Worm (Caenorhabditis elegans): ENCODE measurements around the gene F18E9.1.

Gene F18E9.1

DNA sequence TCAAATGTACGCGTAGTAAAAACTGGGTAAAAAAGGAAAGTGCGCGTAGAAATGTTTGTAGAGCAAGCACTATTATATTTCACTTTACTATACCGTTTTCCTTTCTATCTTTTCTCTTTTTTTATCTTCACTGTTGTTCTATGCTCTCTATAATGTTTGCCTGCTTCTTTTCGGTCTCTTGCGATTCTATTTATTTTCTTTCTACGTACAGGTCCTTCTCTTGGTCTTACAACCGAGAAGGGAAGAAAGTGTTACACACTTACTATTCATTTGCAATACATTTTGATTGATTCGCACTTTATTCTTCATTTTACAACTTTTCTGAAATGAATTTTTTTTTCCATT, 36.9 kb upstream of the F18E9.1 start:
- TF ChIP-seq ces-1 (GFP tag; optimal IDR thresholded peaks at IDR 0.05) (no peak), tbx-8 (GFP tag; optimal IDR thresholded peaks at IDR 0.05) (no peak), hlh-1 (tag; optimal IDR thresholded peaks at IDR 0.05) (no peak), nhr-2 (tag; optimal IDR thresholded peaks at IDR 0.05) (no peak), elt-3 (tag; optimal IDR thresholded peaks at IDR 0.05) (no peak), ceh-39 (tag; optimal IDR thresholded peaks at IDR 0.05) (no peak)

DNA sequence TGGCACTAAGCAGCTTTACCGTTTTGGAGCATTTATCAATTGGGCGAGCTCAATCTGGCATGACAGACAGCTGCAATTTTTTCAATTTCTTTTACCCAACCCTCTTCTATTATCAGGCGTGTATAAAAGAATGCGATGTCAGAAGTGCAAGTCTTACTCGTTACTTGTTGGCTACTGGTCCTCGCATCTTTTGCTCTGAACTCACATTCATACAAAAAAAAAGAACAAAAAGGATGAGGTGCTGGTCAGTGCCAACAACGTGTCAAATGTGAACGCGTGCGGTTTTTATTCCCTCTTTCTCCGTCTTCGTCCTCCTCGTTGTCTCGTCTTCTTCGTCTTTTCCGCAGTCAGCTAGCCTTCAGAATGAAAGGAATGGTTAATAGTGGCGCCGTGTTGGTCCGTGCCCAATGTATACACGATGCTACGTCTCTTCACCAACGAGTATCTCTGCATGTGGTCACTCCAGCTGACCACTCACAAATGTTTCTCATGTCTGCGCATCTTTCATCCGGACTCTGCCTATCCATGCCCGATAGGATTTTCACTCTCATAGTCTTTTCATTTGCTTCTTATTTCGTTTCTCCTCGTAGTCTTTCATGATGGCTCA, 35.4 kb upstream of the F18E9.1 start:
- no peak for TF ChIP-seq snpc-4 (tag; optimal IDR thresholded peaks at IDR 0.05)
- peak; percentile 10 for TF ChIP-seq cnd-1 (tag; optimal IDR thresholded peaks at IDR 0.05)
- TF ChIP-seq ceh-83 (GFP tag; optimal IDR thresholded peaks at IDR 0.05) = no peak
- peak; percentile 48 for TF ChIP-seq unc-120 (tag; optimal IDR thresholded peaks at IDR 0.05; ENCODE audit: poor library complexity, severe bottlenecking)
- TF ChIP-seq ham-2 (GFP tag; optimal IDR thresholded peaks at IDR 0.05) = peak; percentile 11
- TF ChIP-seq lsy-2 (tag; optimal IDR thresholded peaks at IDR 0.05) = peak; percentile 17
- no peak for TF ChIP-seq M03D4.4 (tag; optimal IDR thresholded peaks at IDR 0.05)
- TF ChIP-seq sptf-1 (tag; optimal IDR thresholded peaks at IDR 0.05) = peak; percentile 36
- TF ChIP-seq unc-62 (GFP tag; optimal IDR thresholded peaks at IDR 0.05) = peak; percentile 65
- peak; percentile 46 for TF ChIP-seq ces-1 (GFP tag; optimal IDR thresholded peaks at IDR 0.05)
- no peak for TF ChIP-seq elt-3 (tag; optimal IDR thresholded peaks at IDR 0.05)
- TF ChIP-seq blmp-1 (tag; optimal IDR thresholded peaks at IDR 0.05) = no peak
- TF ChIP-seq mls-2 (tag; optimal IDR thresholded peaks at IDR 0.05) = peak; percentile 15
- peak; percentile 28 for TF ChIP-seq hlh-1 (tag; optimal IDR thresholded peaks at IDR 0.05)
- TF ChIP-seq drap-1 (GFP tag; optimal IDR thresholded peaks at IDR 0.05) = no peak

- no peak for TF ChIP-seq cnd-1 (tag; optimal IDR thresholded peaks at IDR 0.05)
These were observed 34.8 kb upstream of the F18E9.1 start for ce11 chrX:8566521-8567032.

ce11 chrX:8567166-8567565, 34.2 kb upstream of the F18E9.1 start:
- TF ChIP-seq ham-2 (GFP tag; optimal IDR thresholded peaks at IDR 0.05) (no peak), M03D4.4 (tag; optimal IDR thresholded peaks at IDR 0.05) (no peak), ceh-43 (GFP tag; optimal IDR thresholded peaks at IDR 0.05) (no peak), ces-1 (GFP tag; optimal IDR thresholded peaks at IDR 0.05) (no peak), blmp-1 (tag; optimal IDR thresholded peaks at IDR 0.05) (no peak), mls-2 (tag; optimal IDR thresholded peaks at IDR 0.05) (no peak), mep-1 (tag; optimal IDR thresholded peaks at IDR 0.05) (no peak), unc-62 (GFP tag; optimal IDR thresholded peaks at IDR 0.05) (no peak), nhr-28 (tag; optimal IDR thresholded peaks at IDR 0.05) (no peak), nhr-12 (tag; optimal IDR thresholded peaks at IDR 0.05) (no peak)

- no peak for TF ChIP-seq mls-2 (tag; optimal IDR thresholded peaks at IDR 0.05)
- no peak for TF ChIP-seq ceh-39 (tag; optimal IDR thresholded peaks at IDR 0.05)
- no peak for TF ChIP-seq nhr-12 (tag; optimal IDR thresholded peaks at IDR 0.05)
- TF ChIP-seq sptf-1 (tag; optimal IDR thresholded peaks at IDR 0.05) = no peak
- TF ChIP-seq ceh-83 (GFP tag; optimal IDR thresholded peaks at IDR 0.05) = no peak
- TF ChIP-seq cnd-1 (tag; optimal IDR thresholded peaks at IDR 0.05) = no peak
- TF ChIP-seq elt-1 (tag; optimal IDR thresholded peaks at IDR 0.05; ENCODE audit: borderline replicate concordance, insufficient read depth) = no peak
- TF ChIP-seq ztf-11 (tag; optimal IDR thresholded peaks at IDR 0.05) = no peak
- TF ChIP-seq tbx-8 (GFP tag; optimal IDR thresholded peaks at IDR 0.05) = no peak
- TF ChIP-seq nhr-237 (tag; optimal IDR thresholded peaks at IDR 0.05) = no peak
- TF ChIP-seq elt-3 (tag; optimal IDR thresholded peaks at IDR 0.05) = no peak
These were observed 33.5 kb upstream of the F18E9.1 start for ce11 chrX:8567823-8568314.

DNA sequence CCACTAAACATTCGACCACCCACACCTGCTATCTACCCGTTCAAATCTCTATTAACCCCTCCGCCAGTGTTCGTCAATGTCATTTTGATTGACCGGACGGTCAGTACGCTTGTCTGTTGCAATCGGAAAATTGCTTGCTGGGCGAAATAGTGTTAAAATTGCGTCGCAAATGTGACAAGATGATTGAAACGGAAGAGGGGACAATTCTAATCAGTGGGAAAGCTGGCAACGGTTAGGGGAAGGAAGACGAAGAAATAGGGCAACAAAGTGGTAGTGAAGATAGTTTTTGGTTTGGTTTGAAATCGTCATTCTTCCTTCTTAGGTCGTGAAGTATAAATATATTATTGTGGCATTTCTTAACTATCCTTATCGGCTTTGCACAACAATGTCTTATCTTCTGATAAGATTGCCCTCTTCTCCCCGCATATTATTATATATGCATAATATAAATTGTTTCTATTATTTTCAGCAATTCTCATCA, 32.9 kb upstream of the F18E9.1 start:
- TF ChIP-seq lsy-2 (tag; optimal IDR thresholded peaks at IDR 0.05) = no peak
- TF ChIP-seq nhr-12 (tag; optimal IDR thresholded peaks at IDR 0.05) = no peak
- TF ChIP-seq tbx-8 (GFP tag; optimal IDR thresholded peaks at IDR 0.05) = no peak
- peak; percentile 7 for TF ChIP-seq drap-1 (GFP tag; optimal IDR thresholded peaks at IDR 0.05)
- TF ChIP-seq nhr-28 (tag; optimal IDR thresholded peaks at IDR 0.05) = no peak
- TF ChIP-seq elt-1 (tag; optimal IDR thresholded peaks at IDR 0.05; ENCODE audit: borderline replicate concordance, insufficient read depth) = no peak
- no peak for TF ChIP-seq nhr-2 (tag; optimal IDR thresholded peaks at IDR 0.05)
- peak; percentile 95 for TF ChIP-seq unc-62 (GFP tag; optimal IDR thresholded peaks at IDR 0.05)
- TF ChIP-seq bed-3 (GFP tag; optimal IDR thresholded peaks at IDR 0.05) = no peak
- no peak for TF ChIP-seq snpc-4 (tag; optimal IDR thresholded peaks at IDR 0.05)
- no peak for TF ChIP-seq ceh-83 (GFP tag; optimal IDR thresholded peaks at IDR 0.05)
- no peak for TF ChIP-seq mep-1 (tag; optimal IDR thresholded peaks at IDR 0.05)
- TF ChIP-seq hlh-1 (tag; optimal IDR thresholded peaks at IDR 0.05) = peak; percentile 55
- TF ChIP-seq lin-32 (GFP tag; optimal IDR thresholded peaks at IDR 0.05) = no peak
- TF ChIP-seq ceh-39 (tag; optimal IDR thresholded peaks at IDR 0.05) = no peak
- TF ChIP-seq blmp-1 (tag; optimal IDR thresholded peaks at IDR 0.05) = no peak
- no peak for TF ChIP-seq pha-4 (tag; optimal IDR thresholded peaks at IDR 0.05)
- TF ChIP-seq M03D4.4 (tag; optimal IDR thresholded peaks at IDR 0.05) = no peak
- TF ChIP-seq zip-8 (tag; optimal IDR thresholded peaks at IDR 0.05) = no peak
- TF ChIP-seq mab-5 (tag; optimal IDR thresholded peaks at IDR 0.05) = no peak
- no peak for TF ChIP-seq elt-3 (tag; optimal IDR thresholded peaks at IDR 0.05)
- no peak for TF ChIP-seq nhr-76 (tag; optimal IDR thresholded peaks at IDR 0.05)
- TF ChIP-seq ham-2 (GFP tag; optimal IDR thresholded peaks at IDR 0.05) = peak; percentile 53
